Fruit fly (Drosophila melanogaster): Measurements from ENCODE around the gene PpD3.

The PpD3 gene

DNA sequence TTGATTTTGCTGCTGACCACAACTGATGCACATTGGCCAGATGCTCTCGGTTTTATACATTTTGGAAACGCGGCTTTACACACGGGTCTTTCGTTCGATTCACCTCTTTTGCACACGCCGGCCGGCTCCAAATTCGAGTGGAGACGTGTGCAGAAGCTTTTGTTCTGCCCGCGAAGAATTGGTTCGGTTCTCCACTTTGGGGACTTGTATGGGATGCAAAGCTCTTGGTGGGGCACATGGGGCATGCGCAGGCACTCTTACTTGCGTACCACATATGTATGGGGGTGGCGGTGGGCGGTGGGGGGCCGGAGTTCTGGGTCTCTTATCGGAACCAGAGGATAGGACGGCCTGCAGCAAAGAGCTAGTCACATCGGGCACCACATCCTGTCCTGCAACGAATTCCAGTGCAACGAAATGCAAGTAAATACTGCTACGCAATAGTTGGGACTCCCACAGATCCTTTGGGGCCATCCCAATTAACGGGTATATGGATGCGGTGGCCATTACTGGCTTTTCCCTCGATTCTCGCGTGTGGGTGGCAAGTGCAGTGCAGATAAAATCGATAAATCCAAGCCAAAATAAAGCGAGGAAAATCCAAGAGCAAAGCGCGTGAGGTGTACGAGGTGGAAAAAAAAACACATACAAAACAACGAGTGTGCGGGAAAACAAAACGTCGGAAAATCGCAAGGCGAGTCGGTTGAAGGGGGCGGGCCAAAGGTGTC lies 36.8 kb downstream of the PpD3 start, which contains the start of the genes MtnA and CG8500 (continued):
- TF ChIP-seq CG2712 (tag; optimal IDR thresholded peaks at IDR 0.05) (no peak), Dref (GFP tag; IDR thresholded peaks at IDR 0.05) (0 out of 2 replicates have a peak, but pooled peaks have one; percentile 28), knrl (GFP tag; IDR thresholded peaks at IDR 0.05; ENCODE audit: partially characterized antibody) (peak; percentile 19; the same call in 1 of the 3 replicates), PHDP (tag; optimal IDR thresholded peaks at IDR 0.05) (no peak), kay (GFP tag; optimal IDR thresholded peaks at IDR 0.05) (no peak), ap (GFP tag; IDR thresholded peaks at IDR 0.05) (no peak), CG3281 (GFP tag; optimal IDR thresholded peaks at IDR 0.05) (peak; percentile 8), eyg (GFP tag; optimal IDR thresholded peaks at IDR 0.05) (no peak), chn (GFP tag; optimal IDR thresholded peaks at IDR 0.05) (no peak), CG14441 (GFP tag; IDR thresholded peaks at IDR 0.05) (no peak), crol (GFP tag; IDR thresholded peaks at IDR 0.05) (peak; percentile 93), Hand (GFP tag; optimal IDR thresholded peaks at IDR 0.05) (peak; percentile 4), CG13894 (tag; optimal IDR thresholded peaks at IDR 0.05) (peak; percentile 26), vnd (GFP tag; IDR thresholded peaks at IDR 0.05; ENCODE audit: partially characterized antibody) (no peak), CG15514 (GFP tag; optimal IDR thresholded peaks at IDR 0.05) (peak; percentile 96), Sox102F (GFP tag; optimal IDR thresholded peaks at IDR 0.05) (no peak), CG12659 (GFP tag; optimal IDR thresholded peaks at IDR 0.05) (peak; percentile 20), CG3995 (GFP tag; optimal IDR thresholded peaks at IDR 0.05) (no peak), CG42726 (GFP tag; IDR thresholded peaks at IDR 0.05; ENCODE audit: partially characterized antibody) (peak; percentile 52; the same call in 1 of the 2 replicates), fu2 (GFP tag; optimal IDR thresholded peaks at IDR 0.05) (no peak), lov (optimal IDR thresholded peaks at IDR 0.05) (no peak), lov (GFP tag; IDR thresholded peaks at IDR 0.05) (0 out of 3 replicates have a peak, but pooled peaks have one; percentile 19), da (GFP tag; optimal IDR thresholded peaks at IDR 0.05) (no peak), mld (GFP tag; IDR thresholded peaks at IDR 0.05; ENCODE audit: partially characterized antibody) (no peak), E2f2 (GFP tag; IDR thresholded peaks at IDR 0.05) (peak; percentile 68), CG10565 (GFP tag; optimal IDR thresholded peaks at IDR 0.05) (no peak), CG11560 (tag; IDR thresholded peaks at IDR 0.05) (no peak), trem (tag; optimal IDR thresholded peaks at IDR 0.05) (no peak), esg (GFP tag; conservative IDR thresholded peaks at IDR 0.05) (no peak), zfh1 (GFP tag; IDR thresholded peaks at IDR 0.05) (no peak), CG18599 (GFP tag; optimal IDR thresholded peaks at IDR 0.05) (no peak), croc (GFP tag; conservative IDR thresholded peaks at IDR 0.05) (no peak), Side (GFP tag; optimal IDR thresholded peaks at IDR 0.05) (no peak), odd (GFP tag; optimal IDR thresholded peaks at IDR 0.05) (no peak), CG15269 (tag; optimal IDR thresholded peaks at IDR 0.05) (no peak), CG16815 (GFP tag; optimal IDR thresholded peaks at IDR 0.05) (no peak), CG17612 (GFP tag; IDR thresholded peaks at IDR 0.05) (no peak), usp (GFP tag; optimal IDR thresholded peaks at IDR 0.05) (no peak), MTF-1 (GFP tag; optimal IDR thresholded peaks at IDR 0.05; ENCODE audit: borderline replicate concordance) (peak; percentile 100), bigmax (GFP tag; optimal IDR thresholded peaks at IDR 0.05) (peak; percentile 12), CHES-1-like (GFP tag; optimal IDR thresholded peaks at IDR 0.05) (no peak), CG30403 (GFP tag; optimal IDR thresholded peaks at IDR 0.05) (no peak), hb (GFP tag; IDR thresholded peaks at IDR 0.05; ENCODE audit: partially characterized antibody) (no peak), sug (tag; optimal IDR thresholded peaks at IDR 0.05) (peak; percentile 40), amos (GFP tag; IDR thresholded peaks at IDR 0.05; ENCODE audit: partially characterized antibody) (peak; percentile 44; the same call in 1 of the 2 replicates), CG13287 (GFP tag; IDR thresholded peaks at IDR 0.05; ENCODE audit: partially characterized antibody) (peak; percentile 51), Ets65A (GFP tag) (peak; percentile 77), Lhr (GFP tag; optimal IDR thresholded peaks at IDR 0.05) (peak; percentile 13)

All from whole organism, embryonic.